Fruit fly (Drosophila melanogaster): Measurements from ENCODE around the gene CG7298.

CG7298 gene

dm6 chr3L:20203587-20203986 lies at the start of gene CG7298:
TSS of gene CG7298 (minus strand) at chr3L:20203687.
- TF ChIP-seq CG6854 (GFP tag; optimal IDR thresholded peaks at IDR 0.05) (no peak), CG9139 (GFP tag; optimal IDR thresholded peaks at IDR 0.05) (no peak), Hr39 (GFP tag; optimal IDR thresholded peaks at IDR 0.05) (no peak), dsx (GFP tag; optimal IDR thresholded peaks at IDR 0.05; ENCODE audit: poor library complexity, severe bottlenecking) (no peak), acj6 (GFP tag; optimal IDR thresholded peaks at IDR 0.05) (no peak), CG34406 (GFP tag; optimal IDR thresholded peaks at IDR 0.05) (no peak), ss (GFP tag; optimal IDR thresholded peaks at IDR 0.05) (no peak), CG31627 (GFP tag; optimal IDR thresholded peaks at IDR 0.05) (no peak), CG11902 (GFP tag; optimal IDR thresholded peaks at IDR 0.05) (no peak), vri (GFP tag; optimal IDR thresholded peaks at IDR 0.05) (no peak), Eip93F (GFP tag; optimal IDR thresholded peaks at IDR 0.05) (no peak), svp (GFP tag) (no peak), CG32006 (GFP tag; optimal IDR thresholded peaks at IDR 0.05) (no peak), cyc (GFP tag; optimal IDR thresholded peaks at IDR 0.05) (no peak), CG10669 (GFP tag; optimal IDR thresholded peaks at IDR 0.05) (no peak), CG6163 (GFP tag; IDR thresholded peaks at IDR 0.05) (no peak), Eip75B (GFP tag; optimal IDR thresholded peaks at IDR 0.05) (no peak), CG15336 (GFP tag; IDR thresholded peaks at IDR 0.05) (no peak)

DNA sequence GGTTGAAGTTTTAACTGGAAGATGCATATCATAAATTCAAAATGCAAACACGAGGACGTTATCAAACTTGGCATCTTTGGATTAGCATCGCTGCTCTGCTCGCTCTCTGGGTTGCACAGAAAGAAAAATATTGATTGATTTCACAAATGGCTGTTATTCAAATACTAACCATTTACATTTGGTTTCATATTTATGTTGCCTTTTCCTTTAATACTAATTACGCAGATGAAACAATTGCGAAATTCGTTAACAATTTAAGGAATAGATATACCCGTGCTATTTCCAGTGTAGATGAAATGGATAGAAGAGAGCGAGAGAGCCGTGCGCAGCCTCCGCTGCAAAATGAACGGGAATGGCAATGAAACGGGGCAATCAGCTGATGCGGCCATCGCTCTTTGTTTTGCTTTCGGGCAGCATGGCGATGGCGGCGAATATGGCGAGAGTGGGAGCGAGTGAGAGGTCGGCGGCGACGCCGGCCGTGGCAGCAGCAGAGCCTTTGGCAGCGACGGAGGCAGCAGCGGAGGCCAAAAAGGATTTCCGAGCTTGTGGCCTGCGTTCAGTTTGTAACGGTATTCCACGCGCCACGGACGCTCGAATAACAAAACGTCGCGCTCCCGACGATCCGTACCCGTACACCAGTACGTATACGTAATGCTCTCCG lies 44.2 kb upstream of the CG7298 start, which contains the start of gene rdgC:
Gene rdgC, plus strand, starts transcription at position 568 of the 661 bp plus-strand sequence.
- TF ChIP-seq CG8119 (GFP tag; IDR thresholded peaks at IDR 0.05) (peak; percentile 92), CG11902 (GFP tag; optimal IDR thresholded peaks at IDR 0.05) (peak; percentile 78), Eip78C (GFP tag) (peak; percentile 97), Sox14 (GFP tag; optimal IDR thresholded peaks at IDR 0.05) (peak; percentile 90), CG7368 (GFP tag; optimal IDR thresholded peaks at IDR 0.05) (peak; percentile 91), CG16779 (tag; optimal IDR thresholded peaks at IDR 0.05) (peak; percentile 79), spab (GFP tag; optimal IDR thresholded peaks at IDR 0.05) (peak; percentile 84), CG10631 (GFP tag; optimal IDR thresholded peaks at IDR 0.05) (peak; percentile 88), Eip93F (GFP tag; optimal IDR thresholded peaks at IDR 0.05) (peak; percentile 38), Blimp-1 (GFP tag; optimal IDR thresholded peaks at IDR 0.05) (peak; percentile 70), CG15336 (GFP tag; IDR thresholded peaks at IDR 0.05) (peak; percentile 93), CG8632 (GFP tag; optimal IDR thresholded peaks at IDR 0.05) (peak; percentile 86), CG6808 (GFP tag; optimal IDR thresholded peaks at IDR 0.05) (peak; percentile 85), CG10669 (GFP tag; optimal IDR thresholded peaks at IDR 0.05) (peak; percentile 94), Met (GFP tag; optimal IDR thresholded peaks at IDR 0.05) (peak; percentile 84), CG6792 (GFP tag; optimal IDR thresholded peaks at IDR 0.05) (peak; percentile 88), Smox (GFP tag; optimal IDR thresholded peaks at IDR 0.05) (peak; percentile 88), Eip75B (GFP tag; optimal IDR thresholded peaks at IDR 0.05) (peak; percentile 94), fd85E (GFP tag; optimal IDR thresholded peaks at IDR 0.05) (peak; percentile 59), svp (GFP tag) (peak; percentile 94), fd59A (GFP tag; optimal IDR thresholded peaks at IDR 0.05) (peak; percentile 80), esn (GFP tag; optimal IDR thresholded peaks at IDR 0.05) (peak; percentile 91), Lpt (GFP tag; optimal IDR thresholded peaks at IDR 0.05) (peak; percentile 85), CG6854 (GFP tag; optimal IDR thresholded peaks at IDR 0.05) (no peak), achi (GFP tag; optimal IDR thresholded peaks at IDR 0.05) (peak; percentile 89), CG3032 (tag; optimal IDR thresholded peaks at IDR 0.05) (peak; percentile 91), eg (GFP tag; IDR thresholded peaks at IDR 0.05) (peak; percentile 97), cyc (GFP tag; optimal IDR thresholded peaks at IDR 0.05) (peak; percentile 94), Ets21C (GFP tag; optimal IDR thresholded peaks at IDR 0.05) (peak; percentile 82), CG34406 (GFP tag; optimal IDR thresholded peaks at IDR 0.05) (peak; percentile 87), dac (GFP tag; optimal IDR thresholded peaks at IDR 0.05) (peak; percentile 76), Sox15 (GFP tag; optimal IDR thresholded peaks at IDR 0.05) (peak; percentile 82), Hr39 (GFP tag; optimal IDR thresholded peaks at IDR 0.05) (peak; percentile 90), net (GFP tag; optimal IDR thresholded peaks at IDR 0.05) (peak; percentile 91), Hr38 (GFP tag; optimal IDR thresholded peaks at IDR 0.05) (peak; percentile 2), CG6163 (GFP tag; IDR thresholded peaks at IDR 0.05) (peak; percentile 96), CG1621 (tag; optimal IDR thresholded peaks at IDR 0.05) (peak; percentile 90), lz (GFP tag; optimal IDR thresholded peaks at IDR 0.05) (peak; percentile 89), Hr4 (GFP tag; optimal IDR thresholded peaks at IDR 0.05) (peak; percentile 95), CG11294 (GFP tag; IDR thresholded peaks at IDR 0.05) (peak; percentile 94), Gug (GFP tag; IDR thresholded peaks at IDR 0.05) (peak; percentile 96), CG32006 (GFP tag; optimal IDR thresholded peaks at IDR 0.05) (peak; percentile 92)

All from whole organism, prepupa.